2 worm cellular contexts compared by ENCODE assay signal in the genomic region with DNA sequence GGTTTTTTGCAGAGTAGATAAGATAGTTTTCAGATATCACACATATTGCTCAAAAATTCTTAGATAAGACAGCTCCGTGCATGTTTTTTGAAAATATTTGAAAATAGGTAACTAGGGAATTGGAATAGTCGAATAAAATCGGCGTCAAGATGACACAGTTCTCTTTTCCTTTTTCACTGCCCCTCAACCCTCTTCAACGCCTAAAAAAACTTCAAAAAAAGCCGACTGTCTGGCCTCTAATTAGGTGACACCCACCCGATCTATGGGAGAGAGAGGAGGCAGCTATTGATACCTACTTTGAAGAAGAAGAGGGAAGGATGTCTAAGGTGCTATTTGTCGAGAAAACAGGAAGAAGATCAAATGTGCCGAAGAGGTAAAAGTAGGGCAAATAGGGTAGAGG.
TF ChIP-seq lines count a peak whose summit lies in the region.

No protein-coding gene starts in this region.

TF ChIP-seq in whole organism, L1 larva, 84 proteins besides CTCF, POLR2A, EP300 and RAD21:
- TF ChIP-seq efl-1 (optimal IDR thresholded peaks at IDR 0.05; lab: Kevin White, UChicago) = no peak
- peak in 1 of 2 experiments; percentile 39 for TF ChIP-seq efl-1 (GFP tag; optimal IDR thresholded peaks at IDR 0.05 in 1 of 2; lab: Kevin White, UChicago)
- TF ChIP-seq blmp-1 (tag; optimal IDR thresholded peaks at IDR 0.05; lab: Kevin White, UChicago) = peak; percentile 31
- no peak for TF ChIP-seq lin-13 (GFP tag; optimal IDR thresholded peaks at IDR 0.05; lab: Kevin White, UChicago)
TF ChIP-seq in whole organism, L1 larva: peak in this region for 2.

TF ChIP-seq in whole organism, L4 larva, 104 proteins besides CTCF, POLR2A, EP300 and RAD21:
- TF ChIP-seq nhr-6 (tag; optimal IDR thresholded peaks at IDR 0.05; lab: Kevin White, UChicago) (no peak), spr-3 (GFP tag; optimal IDR thresholded peaks at IDR 0.05; lab: Kevin White, UChicago) (no peak), aha-1 (tag; lab: Kevin White, UChicago) (peak; percentile 93), mxl-3 (GFP tag; optimal IDR thresholded peaks at IDR 0.05; lab: Kevin White, UChicago) (no peak), ceh-32 (tag; optimal IDR thresholded peaks at IDR 0.05; lab: Kevin White, UChicago; ENCODE audit: poor library complexity) (no peak), lin-29 (GFP tag; IDR thresholded peaks at IDR 0.05; lab: Robert Waterston, UW) (no peak), mxl-2 (GFP tag; conservative IDR thresholded peaks at IDR 0.05; lab: Robert Waterston, UW) (no peak), rbr-2 (tag; optimal IDR thresholded peaks at IDR 0.05; lab: Kevin White, UChicago) (no peak)
